Worm (Caenorhabditis elegans) whole organism, L1 larva: ENCODE measurements around the gene sbds-1.

Experiments
- C04F5.9 ChIP-seq: sonication (generic microtip); optimal IDR thresholded peaks from 2 replicates; lab custom pipeline; 2016; ENCODE audit warnings: missing genetic modification characterization, missing compliant biosample characterization
- alr-1 ChIP-seq: fragments of 200-800 bp; sonication (Bioruptor generic); optimal IDR thresholded peaks from 2 replicates; lab custom pipeline; 2018; ENCODE audit warnings: borderline replicate concordance, mild to moderate bottlenecking, missing genetic modification characterization, missing compliant biosample characterization
- aly-2 ChIP-seq: fragments of 150-350 bp; optimal IDR thresholded peaks from 2 replicates; lab custom pipeline; 2014; ENCODE audit warnings: missing biosample characterization, missing genetic modification characterization
- ama-1 ChIP-seq: fragments of 150-350 bp; optimal IDR thresholded peaks from 2 replicates; lab custom pipeline; 2014
- ceh-8 ChIP-seq: fragments of 200-800 bp; sonication (Bioruptor generic); optimal IDR thresholded peaks from 2 replicates; lab custom pipeline; 2018; ENCODE audit warnings: mild to moderate bottlenecking, missing genetic modification characterization, moderate library complexity, missing compliant biosample characterization
- ceh-82 ChIP-seq, 3 experiments: fragments of 150-350 bp in 1 of 3; sonication (generic microtip) in 2 of 3; optimal IDR thresholded peaks; 2 replicates each; lab custom pipeline; 2014 to 2017; ENCODE audit warnings: missing biosample characterization in 3 of 3, missing genetic modification characterization in 3 of 3
- ceh-90 ChIP-seq: sonication (generic microtip); optimal IDR thresholded peaks from 2 replicates; lab custom pipeline; 2016; ENCODE audit warnings: missing genetic modification characterization, missing compliant biosample characterization
- ces-1 ChIP-seq: fragments of 150-350 bp; optimal IDR thresholded peaks from 2 replicates; lab custom pipeline; 2014; ENCODE audit warnings: missing biosample characterization, missing genetic modification reagents, missing genetic modification characterization
- efl-1 ChIP-seq, 4 experiments: fragments of 150-350 bp; optimal IDR thresholded peaks in 3 of 4; peaks in 1 of 4; 1 replicate in 1 of 4; 2 replicates in 3 of 4; lab custom pipeline; 2014; ENCODE audit warnings: missing biosample characterization in 2 of 4, missing genetic modification characterization in 2 of 4, missing genetic modification reagents in 2 of 4
- efl-3 ChIP-seq: fragments of 200-800 bp; sonication (Bioruptor generic); optimal IDR thresholded peaks from 2 replicates; lab custom pipeline; 2018; ENCODE audit warnings: mild to moderate bottlenecking, missing genetic modification characterization, missing compliant biosample characterization
- egl-13 ChIP-seq: sonication (generic microtip); optimal IDR thresholded peaks from 2 replicates; lab custom pipeline; 2016; ENCODE audit warnings: missing genotype, missing genetic modification reagents, missing genetic modification characterization, missing compliant biosample characterization
- elt-2 ChIP-seq: sonication (generic microtip); optimal IDR thresholded peaks from 2 replicates; lab custom pipeline; 2016; ENCODE audit warnings: missing genetic modification characterization, mild to moderate bottlenecking, inconsistent platforms, missing compliant biosample characterization, missing genetic modification reagents
- fkh-10 ChIP-seq: sonication (generic microtip); optimal IDR thresholded peaks from 2 replicates; lab custom pipeline; 2017; ENCODE audit warnings: missing biosample characterization, missing genetic modification reagents, missing genetic modification characterization
- fos-1 ChIP-seq: fragments of 150-350 bp; optimal IDR thresholded peaks from 2 replicates; lab custom pipeline; 2014; ENCODE audit warnings: missing biosample characterization, missing genetic modification characterization
- grh-1 ChIP-seq: fragments of 200-800 bp; sonication (Bioruptor generic); IDR thresholded peaks from 2 replicates; pipeline ENCODE4 v1.3.6; 2022; ENCODE audit warnings: missing genetic modification reagents, missing genetic modification characterization, missing compliant biosample characterization
- hpl-2 ChIP-seq: fragments of 150-350 bp; optimal IDR thresholded peaks from 2 replicates; lab custom pipeline; 2014; ENCODE audit warnings: missing biosample characterization, missing genetic modification reagents, missing genetic modification characterization
- jun-1 ChIP-seq: fragments of 150-350 bp; optimal IDR thresholded peaks from 2 replicates; lab custom pipeline; 2014; ENCODE audit warnings: missing biosample characterization, missing genetic modification reagents, missing genetic modification characterization
- lin-35 ChIP-seq, 2 experiments: fragments of 150-350 bp; optimal IDR thresholded peaks; 2 replicates each; lab custom pipeline; 2014; ENCODE audit warnings: missing biosample characterization in 2 of 2, missing genetic modification characterization in 2 of 2, missing genetic modification reagents in 2 of 2
- lsy-2 ChIP-seq, 2 experiments: fragments of 150-350 bp; optimal IDR thresholded peaks; 2 replicates each; lab custom pipeline; 2014; ENCODE audit warnings: missing biosample characterization in 2 of 2, missing genetic modification characterization in 2 of 2
- mab-9 ChIP-seq: fragments of 200-800 bp; sonication (Bioruptor generic); IDR thresholded peaks from 2 replicates; pipeline ENCODE4 v1.3.6; 2022; ENCODE audit warnings: missing genetic modification reagents, missing genetic modification characterization, missing compliant biosample characterization
- mdl-1 ChIP-seq, 2 experiments: fragments of 150-350 bp; optimal IDR thresholded peaks; 2 replicates each; lab custom pipeline; 2014 to 2017; ENCODE audit warnings: missing biosample characterization in 2 of 2, missing genetic modification characterization in 2 of 2, inconsistent platforms in 1 of 2
- nhr-11 ChIP-seq: fragments of 150-350 bp; optimal IDR thresholded peaks from 2 replicates; lab custom pipeline; 2014; ENCODE audit warnings: missing biosample characterization, missing genetic modification characterization
- nhr-19 ChIP-seq: fragments of 200-800 bp; sonication (Bioruptor generic); conservative IDR thresholded peaks from 2 replicates; pipeline ENCODE4 v1.3.6; 2022; ENCODE audit warnings: missing genetic modification characterization, missing compliant biosample characterization
- nhr-20 ChIP-seq: sonication (generic microtip); optimal IDR thresholded peaks from 2 replicates; lab custom pipeline; 2016; ENCODE audit warnings: mild to moderate bottlenecking, missing genetic modification characterization, missing compliant biosample characterization
- nhr-237 ChIP-seq: fragments of 150-350 bp; optimal IDR thresholded peaks from 2 replicates; lab custom pipeline; 2014; ENCODE audit warnings: missing biosample characterization, missing genetic modification characterization
- nhr-28 ChIP-seq: fragments of 150-350 bp; optimal IDR thresholded peaks from 2 replicates; lab custom pipeline; 2014; ENCODE audit warnings: missing biosample characterization, missing genetic modification characterization
- nhr-71 ChIP-seq: sonication (generic microtip); optimal IDR thresholded peaks from 2 replicates; lab custom pipeline; 2016; ENCODE audit warnings: mild to moderate bottlenecking, missing genetic modification characterization, moderate library complexity, missing compliant biosample characterization
- nhr-76 ChIP-seq: sonication (generic microtip); optimal IDR thresholded peaks from 2 replicates; lab custom pipeline; 2017; ENCODE audit warnings: missing biosample characterization, missing genetic modification characterization
- nhr-85 ChIP-seq: sonication (generic microtip); peaks from one replicate; lab custom pipeline; 2016; ENCODE audit warnings: missing genetic modification characterization, inconsistent platforms, missing compliant biosample characterization
- pag-3 ChIP-seq: sonication (generic microtip); optimal IDR thresholded peaks from 2 replicates; lab custom pipeline; 2017; ENCODE audit warnings: missing genetic modification characterization, mild to moderate bottlenecking, missing compliant biosample characterization, antibody characterized with exemption, borderline replicate concordance; ENCODE audit not compliant: insufficient read depth
- pax-3 ChIP-seq: fragments of 200-800 bp; sonication (Bioruptor generic); optimal IDR thresholded peaks from 2 replicates; lab custom pipeline; 2018; ENCODE audit warnings: mild to moderate bottlenecking, missing genetic modification characterization, moderate library complexity, missing compliant biosample characterization
- snpc-4 ChIP-seq: fragments of 150-350 bp; optimal IDR thresholded peaks from 2 replicates; lab custom pipeline; 2014; ENCODE audit warnings: missing biosample characterization, missing genetic modification characterization
- sox-4 ChIP-seq: sonication (generic microtip); optimal IDR thresholded peaks from 2 replicates; lab custom pipeline; 2016; ENCODE audit warnings: missing genetic modification characterization, missing compliant biosample characterization
- sptf-1 ChIP-seq: fragments of 150-350 bp; optimal IDR thresholded peaks from 2 replicates; lab custom pipeline; 2014; ENCODE audit warnings: missing biosample characterization, missing genetic modification characterization
- sup-37 ChIP-seq: fragments of 200-800 bp; sonication (Bioruptor generic); optimal IDR thresholded peaks from 2 replicates; lab custom pipeline; 2018; ENCODE audit warnings: mild to moderate bottlenecking, missing genetic modification characterization, missing compliant biosample characterization
- tlp-1 ChIP-seq: fragments of 150-350 bp; optimal IDR thresholded peaks from 2 replicates; lab custom pipeline; 2014; ENCODE audit warnings: missing biosample characterization, missing genetic modification characterization
- unc-130 ChIP-seq: fragments of 150-350 bp; optimal IDR thresholded peaks from 2 replicates; lab custom pipeline; 2017; ENCODE audit warnings: missing biosample characterization, missing genetic modification characterization, inconsistent platforms
- unc-30 ChIP-seq: sonication (generic microtip); optimal IDR thresholded peaks from 2 replicates; lab custom pipeline; 2017; ENCODE audit warnings: missing biosample characterization, missing genetic modification characterization
- unc-62 ChIP-seq: fragments of 150-350 bp; optimal IDR thresholded peaks from 2 replicates; lab custom pipeline; 2014; ENCODE audit warnings: missing biosample characterization, missing genetic modification reagents, missing genetic modification characterization
- unc-86 ChIP-seq: sonication (generic microtip); optimal IDR thresholded peaks from 2 replicates; lab custom pipeline; 2016; ENCODE audit warnings: missing genetic modification characterization, missing compliant biosample characterization
- unc-98 ChIP-seq: fragments of 200-800 bp; sonication (Bioruptor generic); IDR thresholded peaks from 2 replicates; pipeline ENCODE4 v1.3.6; 2022; ENCODE audit warnings: missing genetic modification characterization, missing compliant biosample characterization
- ztf-11 ChIP-seq, 2 experiments: sonication (generic microtip); optimal IDR thresholded peaks; 2 replicates each; lab custom pipeline; 2016 to 2017; ENCODE audit warnings: missing genetic modification characterization in 2 of 2, missing biosample characterization in 1 of 2, missing compliant biosample characterization in 1 of 2
- ztf-4 ChIP-seq: fragments of 150-350 bp; optimal IDR thresholded peaks from 2 replicates; lab custom pipeline; 2014; ENCODE audit warnings: missing biosample characterization, missing genetic modification characterization

Gene sbds-1

ce11 chrIII:647248-647647 lies 9.0 kb upstream of the sbds-1 start (continued):
- no peak for TF ChIP-seq nhr-237
- TF ChIP-seq nhr-20 (tag; lab: Kevin White, UChicago) = no peak
- TF ChIP-seq alr-1 (tag; lab: Kevin White, UChicago) = no peak
- no peak for TF ChIP-seq nhr-76 (tag; lab: Kevin White, UChicago)

- TF ChIP-seq sox-4 (tag; lab: Kevin White, UChicago) = no peak
- no peak for TF ChIP-seq sptf-1 (tag; lab: Kevin White, UChicago)
- no peak for TF ChIP-seq sup-37 (GFP tag; lab: Kevin White, UChicago)
- TF ChIP-seq ztf-11 (tag; optimal IDR thresholded peaks at IDR 0.05; lab: Kevin White, UChicago) = no peak
These were observed 8.2 kb upstream of the sbds-1 start, which contains the start of gene orai-1 for ce11 chrIII:646454-646853. orai-1 (plus strand) TSS chrIII:646754.

ce11 chrIII:644660-645059 lies 6.4 kb upstream of the sbds-1 start:
- TF ChIP-seq snpc-4 (tag; lab: Kevin White, UChicago) (no peak), efl-1 (optimal IDR thresholded peaks at IDR 0.05; lab: Kevin White, UChicago) (no peak), efl-1 (GFP tag; optimal IDR thresholded peaks at IDR 0.05 in 1 of 2; lab: Kevin White, UChicago) (peak in 1 of 2 experiments; percentile 76)

- no peak for TF ChIP-seq hpl-2 (GFP tag; lab: Kevin White, UChicago)
- TF ChIP-seq egl-13 (tag; lab: Kevin White, UChicago) = no peak
- TF ChIP-seq ztf-4 (tag; lab: Kevin White, UChicago) = no peak
- no peak for TF ChIP-seq nhr-85
- TF ChIP-seq aly-2 (tag; lab: Kevin White, UChicago) = no peak
- TF ChIP-seq ces-1 (GFP tag; lab: Kevin White, UChicago) = no peak
- no peak for TF ChIP-seq nhr-28 (tag; lab: Kevin White, UChicago)
- no peak for TF ChIP-seq nhr-19 (GFP tag; lab: Robert Waterston, UW)
- TF ChIP-seq ama-1 (lab: Kevin White, UChicago) = no peak
- no peak for TF ChIP-seq tlp-1 (tag; lab: Kevin White, UChicago)
- no peak for TF ChIP-seq unc-98 (GFP tag; lab: Robert Waterston, UW)
- no peak for TF ChIP-seq sox-4 (tag; lab: Kevin White, UChicago)
- TF ChIP-seq unc-86 = no peak
- no peak for TF ChIP-seq nhr-20 (tag; lab: Kevin White, UChicago)
- TF ChIP-seq, all 84 proteins: peak for 0
These were observed 3.5 kb upstream of the sbds-1 start, which contains the start of gene W06E11.1 for ce11 chrIII:641759-642158. W06E11.1 (plus strand) TSS chrIII:642059.

- TF ChIP-seq ztf-4 (tag; lab: Kevin White, UChicago) (no peak), mab-9 (peak; percentile 41; the same call in 1 of the 2 replicates), fkh-10 (GFP tag; lab: Kevin White, UChicago) (peak; percentile 24), ceh-8 (peak; percentile 13), grh-1 (GFP tag; lab: Robert Waterston, UW) (no peak), unc-98 (GFP tag; lab: Robert Waterston, UW) (peak; percentile 80), lsy-2 (tag; optimal IDR thresholded peaks at IDR 0.05; lab: Kevin White, UChicago) (peak; percentile 61 to 83), fos-1 (peak; percentile 55), efl-3 (GFP tag; lab: Kevin White, UChicago) (no peak), C04F5.9 (peak; percentile 56), unc-62 (GFP tag; lab: Kevin White, UChicago) (no peak), lin-35 (GFP tag; optimal IDR thresholded peaks at IDR 0.05; lab: Kevin White, UChicago) (peak; percentile 60 to 75), nhr-71 (peak; percentile 87), mdl-1 (tag; optimal IDR thresholded peaks at IDR 0.05; lab: Kevin White, UChicago) (no peak), unc-130 (tag; lab: Kevin White, UChicago) (peak; percentile 44), nhr-237 (peak; percentile 69), ceh-90 (tag; lab: Kevin White, UChicago) (peak; percentile 66), ztf-11 (tag; optimal IDR thresholded peaks at IDR 0.05; lab: Kevin White, UChicago) (peak in 1 of 2 experiments; percentile 76), unc-30 (no peak), pax-3 (tag; lab: Kevin White, UChicago) (peak; percentile 92), ceh-82 (tag; optimal IDR thresholded peaks at IDR 0.05; lab: Kevin White, UChicago) (peak; percentile 20 to 64 (median 21)), nhr-11 (tag; lab: Kevin White, UChicago) (no peak), pag-3 (tag; lab: Kevin White, UChicago) (no peak), elt-2 (tag; lab: Kevin White, UChicago) (peak; percentile 25), jun-1 (tag; lab: Kevin White, UChicago) (peak; percentile 20)
These were observed 2.1 kb upstream of the sbds-1 start, which contains the start of the genes tag-266 and tag-267 for ce11 chrIII:640198-640803. tag-266 (minus strand) TSS chrIII:640226. tag-267 (plus strand) TSS chrIII:640790.
